Fruit fly (Drosophila melanogaster): ENCODE data around the gene CG10588.
A peak's percentile ranks its signal among the peaks of the same experiment; 100 is the strongest.

CG10588 gene

dm6 chr3L:20923030-20923591 lies 33.6 kb upstream of the CG10588 start (continued):
- TF ChIP-seq CG2678 (tag; optimal IDR thresholded peaks at IDR 0.05) (peak; percentile 45), trem (tag; optimal IDR thresholded peaks at IDR 0.05) (peak; percentile 64), slbo (GFP tag; IDR thresholded peaks at IDR 0.05) (no peak), gcm2 (GFP tag; optimal IDR thresholded peaks at IDR 0.05) (no peak), CG32772 (GFP tag; IDR thresholded peaks at IDR 0.05) (peak; percentile 46; the same call in 1 of the 2 replicates), toy (GFP tag; IDR thresholded peaks at IDR 0.05) (no peak), Oaz (GFP tag; IDR thresholded peaks at IDR 0.05) (no peak), fd64A (GFP tag; optimal IDR thresholded peaks at IDR 0.05) (no peak), lmd (GFP tag; IDR thresholded peaks at IDR 0.05) (peak; percentile 39; the same call in 1 of the 2 replicates), trh (GFP tag; optimal IDR thresholded peaks at IDR 0.05) (peak; percentile 9), CG12744 (GFP tag; optimal IDR thresholded peaks at IDR 0.05) (no peak), fd102C (GFP tag; optimal IDR thresholded peaks at IDR 0.05) (peak; percentile 53), CG16815 (GFP tag; optimal IDR thresholded peaks at IDR 0.05) (peak; percentile 46), CG14667 (GFP tag; IDR thresholded peaks at IDR 0.05) (peak; percentile 15; the same call in 1 of the 2 replicates), CG10959 (GFP tag; IDR thresholded peaks at IDR 0.05) (peak; percentile 70), unpg (GFP tag; optimal IDR thresholded peaks at IDR 0.05) (peak; percentile 53), CG10366 (GFP tag; IDR thresholded peaks at IDR 0.05) (no peak), CG5180 (GFP tag; optimal IDR thresholded peaks at IDR 0.05) (no peak), jumu (GFP tag; optimal IDR thresholded peaks at IDR 0.05) (no peak), Dip2 (GFP tag; IDR thresholded peaks at IDR 0.05) (no peak), lola (GFP tag; optimal IDR thresholded peaks at IDR 0.05) (peak in 1 of 3 experiments; percentile 75), peb (GFP tag; IDR thresholded peaks at IDR 0.05) (0 out of 2 replicates have a peak, but pooled peaks have one; percentile 40), CG3281 (GFP tag; optimal IDR thresholded peaks at IDR 0.05) (no peak), wdn (GFP tag; IDR thresholded peaks at IDR 0.05) (no peak), croc (GFP tag; conservative IDR thresholded peaks at IDR 0.05) (peak; percentile 32; the same call in 1 of the 3 replicates), CG1024 (GFP tag; IDR thresholded peaks at IDR 0.05) (no peak), exex (tag; optimal IDR thresholded peaks at IDR 0.05) (no peak), Hand (GFP tag; optimal IDR thresholded peaks at IDR 0.05) (no peak), CG13894 (tag; optimal IDR thresholded peaks at IDR 0.05) (no peak), ac (GFP tag; optimal IDR thresholded peaks at IDR 0.05) (peak; percentile 57), zen (tag; optimal IDR thresholded peaks at IDR 0.05) (peak; percentile 47), Oli (tag; optimal IDR thresholded peaks at IDR 0.05) (peak; percentile 60), dan (GFP tag; IDR thresholded peaks at IDR 0.05) (no peak), esg (GFP tag; conservative IDR thresholded peaks at IDR 0.05) (no peak; the same call in 1 of the 2 replicates), CG4854 (GFP tag; optimal IDR thresholded peaks at IDR 0.05) (no peak), CG16863 (GFP tag; optimal IDR thresholded peaks at IDR 0.05) (peak; percentile 6), sc (optimal IDR thresholded peaks at IDR 0.05) (no peak), sc (GFP tag; optimal IDR thresholded peaks at IDR 0.05) (peak; percentile 33), CG31388 (GFP tag; optimal IDR thresholded peaks at IDR 0.05) (no peak), Doc2 (GFP tag; IDR thresholded peaks at IDR 0.05) (no peak), CG3065 (GFP tag; optimal IDR thresholded peaks at IDR 0.05) (no peak), oc (tag; optimal IDR thresholded peaks at IDR 0.05) (peak; percentile 2), jing (GFP tag; optimal IDR thresholded peaks at IDR 0.05) (peak; percentile 34), CrebB (tag; optimal IDR thresholded peaks at IDR 0.05) (no peak), CG6791 (GFP tag; IDR thresholded peaks at IDR 0.05; ENCODE audit: partially characterized antibody) (no peak), slp2 (GFP tag; optimal IDR thresholded peaks at IDR 0.05) (no peak), dimm (GFP tag; IDR thresholded peaks at IDR 0.05) (0 out of 2 replicates have a peak, but pooled peaks have one; percentile 7), Max (GFP tag; optimal IDR thresholded peaks at IDR 0.05) (no peak), Lhr (GFP tag; optimal IDR thresholded peaks at IDR 0.05) (peak; percentile 1), nerfin-2 (GFP tag; IDR thresholded peaks at IDR 0.05; ENCODE audit: partially characterized antibody) (no peak)

All from whole organism, embryonic.